Fruit fly (Drosophila melanogaster) whole organism, embryonic: Measurements from ENCODE around the gene Cpsf5.

Experiments
- CG11398 ChIP-seq: fragments of 200-800 bp; sonication (Bioruptor generic); optimal IDR thresholded peaks from 2 replicates; lab custom pipeline; 2016; ENCODE audit warnings: missing biosample characterization, missing genetic modification characterization
- CG1233 ChIP-seq: fragments of 200-800 bp; sonication (Bioruptor generic); optimal IDR thresholded peaks from 4 replicates; lab custom pipeline; 2018; ENCODE audit warnings: missing biosample characterization, mild to moderate bottlenecking, missing genetic modification characterization
- CG12391 ChIP-seq: fragments of 200-800 bp; sonication (Bioruptor generic); optimal IDR thresholded peaks from 3 replicates; lab custom pipeline; 2018; ENCODE audit warnings: missing biosample characterization, mild to moderate bottlenecking, missing genetic modification characterization, moderate library complexity
- CG15073 ChIP-seq: fragments of 200-800 bp; sonication (Bioruptor generic); optimal IDR thresholded peaks from 2 replicates; lab custom pipeline; 2016; ENCODE audit warnings: missing biosample characterization, missing genetic modification characterization
- CG15514 ChIP-seq: fragments of 200-800 bp; sonication (Bioruptor generic); optimal IDR thresholded peaks from 3 replicates; lab custom pipeline; 2017; ENCODE audit warnings: missing biosample characterization, missing genetic modification characterization, mild to moderate bottlenecking, moderate library complexity, missing genetic modification reagents
- CG17385 ChIP-seq: fragments of 200-800 bp; sonication (Bioruptor generic); optimal IDR thresholded peaks from 3 replicates; lab custom pipeline; 2018; ENCODE audit warnings: missing biosample characterization, mild to moderate bottlenecking, missing genetic modification characterization
- CG1832 ChIP-seq: fragments of 200-800 bp; sonication (Bioruptor generic); optimal IDR thresholded peaks from 2 replicates; lab custom pipeline; 2017; ENCODE audit warnings: missing biosample characterization, mild to moderate bottlenecking, missing genetic modification characterization, inconsistent platforms
- CG18599 ChIP-seq: fragments of 200-800 bp; sonication (Bioruptor generic); optimal IDR thresholded peaks from 3 replicates; lab custom pipeline; 2017; ENCODE audit warnings: missing biosample characterization, missing genetic modification characterization, mild to moderate bottlenecking, moderate library complexity, missing genetic modification reagents
- CG2120 ChIP-seq: fragments of 200-800 bp; sonication (Bioruptor generic); optimal IDR thresholded peaks from 3 replicates; lab custom pipeline; 2016; ENCODE audit warnings: missing biosample characterization, missing genetic modification characterization
- CG33213 ChIP-seq: fragments of 200-800 bp; sonication (Bioruptor generic); optimal IDR thresholded peaks from 3 replicates; lab custom pipeline; 2016; ENCODE audit warnings: missing biosample characterization, missing genetic modification characterization
- CG3838 ChIP-seq: fragments of 200-800 bp; sonication (Bioruptor generic); optimal IDR thresholded peaks from 3 replicates; lab custom pipeline; 2016; ENCODE audit warnings: missing biosample characterization, missing genetic modification characterization
- CG6683 ChIP-seq: fragments of 200-800 bp; sonication (Bioruptor generic); optimal IDR thresholded peaks from 2 replicates; lab custom pipeline; 2017; ENCODE audit warnings: missing biosample characterization, mild to moderate bottlenecking, missing genetic modification characterization, missing genetic modification reagents
- CG7556 ChIP-seq: fragments of 200-800 bp; sonication (Bioruptor generic); optimal IDR thresholded peaks from 2 replicates; lab custom pipeline; 2017; ENCODE audit warnings: missing biosample characterization, mild to moderate bottlenecking, missing genetic modification characterization
- CG8290 ChIP-seq, 3 experiments: fragments of 200-800 bp; sonication (Bioruptor generic); optimal IDR thresholded peaks; 2 replicates each; lab custom pipeline; 2016 to 2019; ENCODE audit warnings: missing biosample characterization in 3 of 3, missing genetic modification characterization in 3 of 3, mild to moderate bottlenecking in 2 of 3, moderate library complexity in 1 of 3
- CG8478 ChIP-seq: fragments of >200 bp; optimal IDR thresholded peaks from 2 replicates; lab custom pipeline; 2018
- CG9437 ChIP-seq: fragments of 200-800 bp; sonication (Bioruptor generic); optimal IDR thresholded peaks from 2 replicates; lab custom pipeline; 2018; ENCODE audit warnings: missing biosample characterization, mild to moderate bottlenecking, missing genetic modification characterization
- D19A ChIP-seq: fragments of 200-800 bp; optimal IDR thresholded peaks from 3 replicates; lab custom pipeline; 2019; ENCODE audit warnings: missing biosample characterization, mild to moderate bottlenecking, missing genetic modification characterization, moderate library complexity
- Dip3 ChIP-seq: fragments of 200-800 bp; sonication (Bioruptor generic); optimal IDR thresholded peaks from 3 replicates; lab custom pipeline; 2016; ENCODE audit warnings: missing biosample characterization, missing genetic modification characterization
- Drgx ChIP-seq: fragments of 200-800 bp; sonication (Bioruptor generic); IDR thresholded peaks from 2 replicates; pipeline ENCODE4 v1.3.6; 2022; ENCODE audit warnings: missing biosample characterization, missing genetic modification characterization
- ERR ChIP-seq: fragments of 200-800 bp; sonication (Bioruptor generic); optimal IDR thresholded peaks from 2 replicates; lab custom pipeline; 2016; ENCODE audit warnings: missing biosample characterization, missing genetic modification characterization
- Hr3 ChIP-seq: fragments of 200-800 bp; sonication (Bioruptor generic); optimal IDR thresholded peaks from 3 replicates; lab custom pipeline; 2016; ENCODE audit warnings: missing biosample characterization, missing genetic modification characterization
- Hsf ChIP-seq: fragments of 200-800 bp; sonication (Bioruptor generic); optimal IDR thresholded peaks from 3 replicates; lab custom pipeline; 2016; ENCODE audit warnings: missing biosample characterization, missing genetic modification characterization
- MTF-1 ChIP-seq: fragments of 200-800 bp; sonication (Bioruptor generic); optimal IDR thresholded peaks from 2 replicates; lab custom pipeline; 2018; ENCODE audit warnings: missing biosample characterization, mild to moderate bottlenecking, missing genetic modification characterization, borderline replicate concordance
- Mad ChIP-seq: fragments of 200-800 bp; sonication (Bioruptor generic); optimal IDR thresholded peaks from 2 replicates; lab custom pipeline; 2016; ENCODE audit warnings: missing biosample characterization, missing genetic modification characterization
- Meics ChIP-seq: fragments of 200-800 bp; sonication (Bioruptor generic); optimal IDR thresholded peaks from 2 replicates; lab custom pipeline; 2017; ENCODE audit warnings: missing biosample characterization, mild to moderate bottlenecking, missing genetic modification characterization
- NC2α ChIP-seq: fragments of 200-800 bp; sonication (Bioruptor generic); optimal IDR thresholded peaks from 2 replicates; lab custom pipeline; 2016; ENCODE audit warnings: missing biosample characterization, missing genetic modification characterization
- Oli ChIP-seq: fragments of 200-800 bp; sonication (Bioruptor generic); optimal IDR thresholded peaks from 2 replicates; lab custom pipeline; 2018; ENCODE audit warnings: missing biosample characterization, mild to moderate bottlenecking, missing genetic modification characterization, moderate library complexity
- Sox102F ChIP-seq: fragments of 200-800 bp; sonication (Bioruptor generic); optimal IDR thresholded peaks from 2 replicates; lab custom pipeline; 2018; ENCODE audit warnings: missing biosample characterization, mild to moderate bottlenecking, missing genetic modification characterization, moderate library complexity
- Spps ChIP-seq: fragments of 200-800 bp; sonication (Bioruptor generic); optimal IDR thresholded peaks from 2 replicates; lab custom pipeline; 2018; ENCODE audit warnings: missing biosample characterization, mild to moderate bottlenecking, missing genetic modification characterization
- ato ChIP-seq: fragments of 200-800 bp; sonication (Bioruptor generic); IDR thresholded peaks from 2 replicates; pipeline ENCODE4 v1.3.6; 2022; ENCODE audit warnings: missing biosample characterization, missing genetic modification characterization; ENCODE audit not compliant: partially characterized antibody
- cwo ChIP-seq: fragments of 200-800 bp; sonication (Bioruptor generic); optimal IDR thresholded peaks from 3 replicates; lab custom pipeline; 2017; ENCODE audit warnings: missing biosample characterization, missing genetic modification characterization, mild to moderate bottlenecking, moderate library complexity, missing genetic modification reagents
- fd102C ChIP-seq: fragments of 200-800 bp; sonication (Bioruptor generic); optimal IDR thresholded peaks from 2 replicates; lab custom pipeline; 2018; ENCODE audit warnings: missing biosample characterization, mild to moderate bottlenecking, missing genetic modification characterization, moderate library complexity
- ftz-f1 ChIP-seq: fragments of 200-800 bp; sonication (Bioruptor generic); optimal IDR thresholded peaks from 2 replicates; lab custom pipeline; 2016; ENCODE audit warnings: missing biosample characterization, missing genetic modification characterization
- gfzf ChIP-seq: fragments of 200-800 bp; sonication (Bioruptor generic); optimal IDR thresholded peaks from 2 replicates; lab custom pipeline; 2016; ENCODE audit warnings: missing biosample characterization, mild to moderate bottlenecking, missing genetic modification characterization, moderate library complexity
- grau ChIP-seq: fragments of 200-800 bp; optimal IDR thresholded peaks from 3 replicates; lab custom pipeline; 2019; ENCODE audit warnings: missing biosample characterization, mild to moderate bottlenecking, missing genetic modification characterization, moderate library complexity
- hkb ChIP-seq, 2 experiments: fragments of 200-800 bp in 1 of 2; fragments of >200 bp in 1 of 2; sonication (Bioruptor generic) in 1 of 2; IDR thresholded peaks in 1 of 2; optimal IDR thresholded peaks in 1 of 2; 2 replicates each; pipeline versions ENCODE4 v1.3.6 to Lab custom; 2017 to 2022; ENCODE audit warnings: missing biosample characterization in 1 of 2, missing genetic modification characterization in 1 of 2
- kah ChIP-seq: fragments of 200-800 bp; sonication (Bioruptor generic); optimal IDR thresholded peaks from 2 replicates; lab custom pipeline; 2018; ENCODE audit warnings: missing biosample characterization, mild to moderate bottlenecking, missing genetic modification characterization
- lov ChIP-seq, 2 experiments: fragments of 200-800 bp in 1 of 2; fragments of >200 bp in 1 of 2; sonication (Bioruptor generic) in 1 of 2; IDR thresholded peaks in 1 of 2; optimal IDR thresholded peaks in 1 of 2; 2 replicates in 1 of 2; 3 replicates in 1 of 2; pipeline versions ENCODE4 v1.3.6 to Lab custom; 2017 to 2022; ENCODE audit warnings: missing biosample characterization in 1 of 2, missing genetic modification characterization in 1 of 2
- onecut ChIP-seq: fragments of 200-800 bp; sonication (Bioruptor generic); IDR thresholded peaks from 2 replicates; pipeline ENCODE4 v1.3.6; 2022; ENCODE audit warnings: missing biosample characterization, missing genetic modification characterization
- otp ChIP-seq: fragments of 200-800 bp; sonication (Bioruptor generic); IDR thresholded peaks from 3 replicates; pipeline ENCODE4, ENCODE4 v1.3.6; 2022; ENCODE audit warnings: missing biosample characterization, missing genetic modification characterization
- psq ChIP-seq: fragments of 200-800 bp; sonication (Bioruptor generic); optimal IDR thresholded peaks from 2 replicates; lab custom pipeline; 2017; ENCODE audit warnings: missing biosample characterization, missing genetic modification characterization
- pum ChIP-seq: fragments of 200-800 bp; sonication (Bioruptor generic); optimal IDR thresholded peaks from 2 replicates; lab custom pipeline; 2016; ENCODE audit warnings: missing biosample characterization, missing genetic modification characterization
- pzg ChIP-seq: fragments of 200-800 bp; sonication (Bioruptor generic); optimal IDR thresholded peaks from 3 replicates; lab custom pipeline; 2018; ENCODE audit warnings: missing biosample characterization, mild to moderate bottlenecking, missing genetic modification characterization, moderate library complexity
- so ChIP-seq: fragments of 200-800 bp; sonication (Bioruptor generic); IDR thresholded peaks from 3 replicates; pipeline ENCODE4 v1.3.6; 2022; ENCODE audit warnings: missing biosample characterization, missing genetic modification characterization
- sob ChIP-seq: fragments of 200-800 bp; sonication (Bioruptor generic); IDR thresholded peaks from 2 replicates; pipeline ENCODE4 v1.3.6; 2022; ENCODE audit warnings: missing biosample characterization, missing genetic modification characterization
- sug ChIP-seq: fragments of 200-800 bp; optimal IDR thresholded peaks from 2 replicates; lab custom pipeline; 2019; ENCODE audit warnings: missing biosample characterization, mild to moderate bottlenecking, missing genetic modification characterization, moderate library complexity
- vnd ChIP-seq: fragments of 200-800 bp; sonication (Bioruptor generic); IDR thresholded peaks from 3 replicates; pipeline ENCODE4 v1.3.6; 2022; ENCODE audit warnings: missing biosample characterization, missing genetic modification characterization; ENCODE audit not compliant: partially characterized antibody

Gene Cpsf5

dm6 chr3L:9460775-9461491, 50.1 kb downstream of the Cpsf5 start, which contains the start of the genes CG3434 and CG44838 (continued):
- TF ChIP-seq pzg (GFP tag; lab: Kevin White, UChicago) (peak; percentile 48), Dip3 (peak; percentile 48), CG1832 (GFP tag; lab: Kevin White, UChicago) (peak; percentile 18), so (GFP tag; lab: Robert Waterston, UW) (no peak), cwo (GFP tag; lab: Kevin White, UChicago) (peak; percentile 75), Mad (GFP tag; lab: Kevin White, UChicago) (peak; percentile 82), psq (GFP tag; lab: Kevin White, UChicago) (peak; percentile 77), grau (peak; percentile 84), Oli (tag; lab: Kevin White, UChicago) (peak; percentile 73), sob (peak; percentile 80), CG15514 (GFP tag; lab: Kevin White, UChicago) (peak; percentile 90), onecut (GFP tag; lab: Robert Waterston, UW) (peak; percentile 51), CG8478 (lab: Kevin White, UChicago) (no peak), CG18599 (GFP tag; lab: Kevin White, UChicago) (peak; percentile 85), kah (GFP tag; lab: Kevin White, UChicago) (no peak), CG6683 (GFP tag; lab: Kevin White, UChicago) (peak; percentile 62), CG1233 (GFP tag; lab: Kevin White, UChicago) (peak; percentile 74), Meics (GFP tag; lab: Kevin White, UChicago) (peak; percentile 82), CG33213 (GFP tag; lab: Kevin White, UChicago) (peak; percentile 55), CG8290 (GFP tag; optimal IDR thresholded peaks at IDR 0.05; lab: Kevin White, UChicago) (peak; percentile 83), CG8290 (tag; optimal IDR thresholded peaks at IDR 0.05; lab: Kevin White, UChicago) (peak; percentile 27 to 81), ftz-f1 (peak; percentile 13), gfzf (GFP tag; lab: Kevin White, UChicago) (peak; percentile 16), CG17385 (GFP tag; lab: Kevin White, UChicago) (peak; percentile 73), sug (peak; percentile 86), otp (GFP tag; lab: Robert Waterston, UW) (peak; percentile 72; the same call in 2 of the 3 replicates), MTF-1 (GFP tag; lab: Kevin White, UChicago) (peak; percentile 36), NC2α (GFP tag; lab: Kevin White, UChicago) (peak; percentile 39), Spps (tag; lab: Kevin White, UChicago) (peak; percentile 64), vnd (GFP tag; lab: Robert Waterston, UW) (no peak), Drgx (peak; percentile 58), CG9437 (peak; percentile 82), CG11398 (no peak), pum (GFP tag; lab: Kevin White, UChicago) (peak; percentile 73), Hr3 (GFP tag; lab: Kevin White, UChicago) (peak; percentile 82), D19A (tag; lab: Kevin White, UChicago) (peak; percentile 75), Sox102F (GFP tag; lab: Kevin White, UChicago) (peak; percentile 79), CG2120 (GFP tag; lab: Kevin White, UChicago) (peak; percentile 90), CG12391 (peak; percentile 90), ato (GFP tag; lab: Robert Waterston, UW) (no peak), Hsf (GFP tag; lab: Kevin White, UChicago) (peak; percentile 83), lov (optimal IDR thresholded peaks at IDR 0.05; lab: Kevin White, UChicago) (no peak), lov (GFP tag; IDR thresholded peaks at IDR 0.05; lab: Robert Waterston, UW) (0 out of 3 replicates have a peak, but pooled peaks have one; percentile 35), fd102C (peak; percentile 31), CG3838 (GFP tag; lab: Kevin White, UChicago) (peak; percentile 27), CG15073 (no peak), ERR (GFP tag; lab: Kevin White, UChicago) (no peak), CG7556 (peak; percentile 72), hkb (optimal IDR thresholded peaks at IDR 0.05; lab: Kevin White, UChicago) (no peak), hkb (GFP tag; IDR thresholded peaks at IDR 0.05; lab: Robert Waterston, UW) (peak; percentile 80)
